Worm (Caenorhabditis elegans): Measurements from ENCODE around the gene W06D11.3.
A peak's percentile ranks its signal among the peaks of the same experiment; 100 is the strongest.
"Not testable (repeated sequence)": the region's sequence is repeated elsewhere in the genome, so short reads cannot be mapped to it uniquely, and the experiment has no call there.

The W06D11.3 gene

DNA sequence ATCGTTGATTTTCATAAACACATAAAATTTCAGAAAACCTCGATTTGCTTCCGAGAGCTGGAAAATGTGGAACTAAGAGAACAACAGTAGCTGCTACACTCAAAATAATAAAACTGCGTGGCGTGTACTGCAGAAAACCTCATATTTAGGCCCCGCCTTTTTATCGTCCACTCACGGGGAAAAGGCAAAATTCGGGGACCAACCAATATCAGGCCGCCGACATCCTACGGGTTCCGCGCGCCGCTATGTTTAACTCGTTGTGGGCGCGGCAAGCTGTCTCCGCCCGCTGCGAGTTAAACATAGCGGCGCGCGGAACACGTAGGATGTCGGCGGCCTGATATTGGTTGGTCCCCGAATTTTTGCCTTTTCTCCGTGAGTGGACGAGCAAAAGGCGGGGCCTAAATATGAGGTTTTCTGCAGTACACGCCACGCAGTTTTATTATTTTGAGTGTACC lies 9.6 kb downstream of the W06D11.3 start, which contains the start of gene F17A2.16:
F17A2.16 (plus strand) TSS at position 405 of the 455 bp plus-strand sequence.
- TF ChIP-seq pat-9 (tag; optimal IDR thresholded peaks at IDR 0.05); fkh-10 (GFP tag; optimal IDR thresholded peaks at IDR 0.05); zip-5 (tag; optimal IDR thresholded peaks at IDR 0.05): not testable (repeated sequence)

ce11 chrX:12313779-12314178 lies 15.3 kb downstream of the W06D11.3 start:
- TF ChIP-seq ceh-9 (tag; optimal IDR thresholded peaks at IDR 0.05), result no peak
- TF ChIP-seq mec-3 (tag; optimal IDR thresholded peaks at IDR 0.05; ENCODE audit: borderline replicate concordance), result no peak
- no peak for TF ChIP-seq unc-55 (GFP tag; optimal IDR thresholded peaks at IDR 0.05)
- TF ChIP-seq gmeb-2 (tag; optimal IDR thresholded peaks at IDR 0.05), result no peak
- TF ChIP-seq pat-9 (tag; optimal IDR thresholded peaks at IDR 0.05), result no peak
- no peak for TF ChIP-seq ceh-14 (tag; optimal IDR thresholded peaks at IDR 0.05)
- no peak for TF ChIP-seq unc-86 (tag; optimal IDR thresholded peaks at IDR 0.05)
- TF ChIP-seq hlh-13 (GFP tag; optimal IDR thresholded peaks at IDR 0.05), result no peak
- no peak for TF ChIP-seq hlh-6 (tag; optimal IDR thresholded peaks at IDR 0.05)

ce11 chrX:12314395-12314794 lies 15.9 kb downstream of the W06D11.3 start:
- TF ChIP-seq ttx-3 (tag; optimal IDR thresholded peaks at IDR 0.05), result no peak
- TF ChIP-seq pax-1 (tag; optimal IDR thresholded peaks at IDR 0.05), result no peak
- no peak for TF ChIP-seq ref-2 (tag; optimal IDR thresholded peaks at IDR 0.05)
- no peak for TF ChIP-seq hlh-6 (tag; optimal IDR thresholded peaks at IDR 0.05)
- TF ChIP-seq sox-2 (GFP tag; IDR thresholded peaks at IDR 0.05), result no peak
- TF ChIP-seq ceh-14 (tag; optimal IDR thresholded peaks at IDR 0.05), result no peak

ce11 chrX:12315268-12315667 lies 16.8 kb downstream of the W06D11.3 start, which contains the start of gene xtr-2:
Gene xtr-2 (plus strand): TSS chrX:12315568.
- TF ChIP-seq ceh-31 (tag; optimal IDR thresholded peaks at IDR 0.05), result no peak
- TF ChIP-seq pat-9 (tag; optimal IDR thresholded peaks at IDR 0.05), result no peak
- TF ChIP-seq ceh-14 (tag; optimal IDR thresholded peaks at IDR 0.05), result no peak
- no peak for TF ChIP-seq ceh-45 (GFP tag; IDR thresholded peaks at IDR 0.05)
- no peak for TF ChIP-seq ceh-6 (GFP tag; optimal IDR thresholded peaks at IDR 0.05)
- no peak for TF ChIP-seq ztf-16 (tag; optimal IDR thresholded peaks at IDR 0.05)
- no peak for TF ChIP-seq ceh-34 (tag; optimal IDR thresholded peaks at IDR 0.05)

DNA sequence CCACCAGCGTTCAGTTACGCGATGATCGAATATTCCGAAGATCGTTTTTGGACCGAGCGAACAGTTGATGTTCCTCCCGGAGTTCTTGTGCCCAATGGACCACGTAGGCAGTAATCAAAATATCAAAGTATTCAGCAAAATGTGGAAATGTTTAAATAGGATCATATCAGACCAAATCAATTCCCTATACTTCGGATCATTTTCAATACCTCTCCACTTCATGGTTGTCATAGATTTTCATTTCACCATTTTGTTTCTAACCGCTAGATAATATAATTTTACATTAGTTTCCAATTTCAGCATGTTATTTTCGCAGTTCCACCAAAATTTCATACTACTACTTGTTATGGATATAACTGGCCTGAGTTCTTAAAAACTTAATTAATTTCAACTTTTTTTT lies 19.1 kb downstream of the W06D11.3 start:
- TF ChIP-seq K02D7.2 (tag; optimal IDR thresholded peaks at IDR 0.05) (no peak), unc-86 (tag; optimal IDR thresholded peaks at IDR 0.05) (no peak), tbx-7 (tag; optimal IDR thresholded peaks at IDR 0.05) (no peak), gmeb-2 (tag; optimal IDR thresholded peaks at IDR 0.05) (no peak), ceh-2 (tag; optimal IDR thresholded peaks at IDR 0.05) (no peak), pha-2 (tag; optimal IDR thresholded peaks at IDR 0.05) (no peak), tbx-2 (tag; optimal IDR thresholded peaks at IDR 0.05) (no peak), sdc-2 (tag; optimal IDR thresholded peaks at IDR 0.05) (no peak), fkh-10 (GFP tag; optimal IDR thresholded peaks at IDR 0.05) (no peak), Y22D7AL.16 (tag; optimal IDR thresholded peaks at IDR 0.05) (no peak), madf-2 (tag; optimal IDR thresholded peaks at IDR 0.05) (no peak), nfya-1 (tag; optimal IDR thresholded peaks at IDR 0.05) (no peak)

ce11 chrX:12320737-12321136 lies 22.3 kb downstream of the W06D11.3 start, which contains the start of gene ceh-40:
Gene ceh-40 (minus strand): TSS chrX:12320777.
- TF ChIP-seq elt-2 (tag; optimal IDR thresholded peaks at IDR 0.05) (peak; percentile 26), ceh-34 (tag; optimal IDR thresholded peaks at IDR 0.05) (no peak), unc-55 (GFP tag; optimal IDR thresholded peaks at IDR 0.05) (peak; percentile 49), tbx-2 (tag; optimal IDR thresholded peaks at IDR 0.05) (peak; percentile 35)

- TF ChIP-seq hlh-13 (GFP tag; optimal IDR thresholded peaks at IDR 0.05), result no peak
- TF ChIP-seq elt-4 (tag; optimal IDR thresholded peaks at IDR 0.05), result no peak
- no peak for TF ChIP-seq unc-42 (tag; optimal IDR thresholded peaks at IDR 0.05)
- no peak for TF ChIP-seq C38D4.7 (GFP tag; optimal IDR thresholded peaks at IDR 0.05)
- TF ChIP-seq sox-2 (GFP tag; IDR thresholded peaks at IDR 0.05), result no peak
These were observed 22.9 kb downstream of the W06D11.3 start, which contains the start of gene F17A2.13 for ce11 chrX:12321357-12321756. Gene F17A2.13 (plus strand): TSS chrX:12321657.
